Fruit fly (Drosophila melanogaster): ENCODE data around the gene Imp.
A peak's percentile ranks its signal among the peaks of the same experiment; 100 is the strongest.

Imp gene

DNA sequence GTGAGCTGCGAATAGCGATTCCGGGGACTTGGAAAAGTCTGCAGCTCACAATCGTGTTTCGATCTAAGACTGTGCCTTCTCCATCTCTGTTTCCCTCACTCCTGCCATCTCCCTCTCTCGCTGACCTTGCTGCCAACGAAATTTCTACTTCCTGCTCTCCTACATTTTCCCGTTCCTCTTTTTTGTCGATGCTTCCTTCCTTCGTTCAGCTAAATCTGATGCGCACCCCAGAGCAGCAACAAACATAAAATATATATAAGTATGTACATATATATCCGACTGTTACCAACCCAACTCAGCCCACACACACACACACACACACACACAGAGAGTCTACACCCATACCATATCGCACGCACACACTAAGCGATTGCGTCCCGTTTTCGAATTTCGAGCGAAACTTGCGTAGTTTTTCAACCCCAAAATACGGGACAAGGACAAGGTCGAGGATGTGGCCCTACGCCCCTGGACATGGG is at the start of gene Imp:
Gene Imp (minus strand): TSS at position 51 of the 476 bp plus-strand sequence.
- no peak for TF ChIP-seq noc (tag; optimal IDR thresholded peaks at IDR 0.05)

DNA sequence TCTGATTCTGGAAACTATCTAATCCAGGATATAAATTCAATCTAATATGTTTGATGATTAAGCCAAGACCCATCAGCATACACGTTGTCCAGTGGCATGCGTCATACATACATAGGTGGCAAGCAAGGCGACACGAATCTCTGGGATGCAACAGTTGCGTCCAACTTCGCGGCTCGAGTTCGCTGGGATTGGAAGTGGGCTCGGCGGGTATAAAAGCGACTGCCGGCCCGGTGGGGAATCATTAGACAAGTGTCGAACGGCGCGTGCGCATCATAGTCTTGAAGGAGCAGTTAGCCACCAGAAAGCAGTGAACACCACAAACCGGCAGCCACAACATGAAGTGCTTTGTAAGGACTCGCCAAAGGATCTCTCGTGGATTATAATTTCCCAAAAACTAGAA is 45.0 kb upstream of the Imp start, which contains the start of gene CG2157:
Gene CG2157 (plus strand): TSS at position 240 of the 400 bp plus-strand sequence.
- no peak for TF ChIP-seq noc (tag; optimal IDR thresholded peaks at IDR 0.05)

- TF ChIP-seq noc (tag; optimal IDR thresholded peaks at IDR 0.05): no peak
Measured at dm6 chrX:10867692-10868091, 43.6 kb upstream of the Imp start.

dm6 chrX:10865580-10866331 is 41.7 kb upstream of the Imp start:
- TF ChIP-seq noc (tag; optimal IDR thresholded peaks at IDR 0.05): no peak

- TF ChIP-seq noc (tag; optimal IDR thresholded peaks at IDR 0.05): no peak
Measured at dm6 chrX:10857853-10858252, 33.8 kb upstream of the Imp start.

- TF ChIP-seq noc (tag; optimal IDR thresholded peaks at IDR 0.05): no peak
Measured at dm6 chrX:10857376-10857775, 33.3 kb upstream of the Imp start, which contains the start of the genes sofe and CG2186. Gene sofe, minus strand, starts transcription at chrX:10857413. Gene CG2186, plus strand, starts transcription at chrX:10857655.

DNA sequence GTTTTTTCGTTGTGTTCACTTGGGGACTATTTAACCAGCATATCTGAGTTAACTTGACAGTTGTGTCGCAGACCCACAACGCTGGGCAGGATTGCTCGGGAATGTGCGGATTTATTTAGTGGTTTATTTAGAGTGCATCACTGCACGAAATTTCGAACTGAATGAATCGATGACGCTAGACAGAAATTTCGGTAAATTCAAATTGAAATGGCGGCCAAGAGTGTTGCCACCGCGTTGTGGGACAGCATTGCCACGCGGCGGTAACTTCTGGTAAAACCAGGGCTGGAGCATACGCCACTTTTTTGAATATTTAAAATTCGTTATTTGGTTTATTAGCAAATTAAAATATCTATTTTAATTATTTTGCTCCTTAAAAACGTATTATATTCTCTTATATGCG is 30.6 kb upstream of the Imp start, which contains the start of gene feo:
Gene feo (minus strand): TSS at position 184 of the 400 bp plus-strand sequence.
- no peak for TF ChIP-seq noc (tag; optimal IDR thresholded peaks at IDR 0.05)

- TF ChIP-seq noc (tag; optimal IDR thresholded peaks at IDR 0.05): no peak
Measured at dm6 chrX:10848565-10848964, 24.5 kb upstream of the Imp start, which contains the start of gene CG2202. Gene CG2202, plus strand, starts transcription at chrX:10848757.

dm6 chrX:10847447-10847846 is 23.4 kb upstream of the Imp start:
- no peak for TF ChIP-seq noc (tag; optimal IDR thresholded peaks at IDR 0.05)

dm6 chrX:10847436-10847446 is 23.2 kb upstream of the Imp start, which contains the start of gene Pgls:
Gene Pgls, plus strand, starts transcription at chrX:10847438.
- no peak for TF ChIP-seq noc (tag; optimal IDR thresholded peaks at IDR 0.05)

DNA sequence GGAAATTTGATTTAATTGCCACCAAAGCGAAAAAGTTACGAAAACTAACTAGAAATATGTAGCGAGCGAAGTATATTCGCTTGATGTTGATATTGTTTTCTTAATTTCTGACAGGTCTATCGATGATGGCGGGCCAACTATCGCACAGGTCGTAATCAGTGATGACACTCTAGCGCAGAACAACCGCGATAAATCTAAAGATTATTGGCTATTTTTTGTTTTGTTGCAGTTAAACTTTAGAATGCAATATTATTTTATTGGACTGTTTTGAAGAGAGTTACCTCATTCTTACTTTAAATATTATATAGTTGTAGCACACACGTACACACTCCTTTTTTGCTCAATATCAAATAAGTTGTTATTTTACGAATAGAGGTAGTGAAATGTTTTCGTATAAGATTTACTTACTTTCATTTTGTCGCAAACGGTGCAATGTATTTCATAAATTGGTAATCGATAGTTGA is 22.9 kb upstream of the Imp start, which contains the start of gene sbr:
Gene sbr (minus strand): TSS at position 121 of the 464 bp plus-strand sequence.
- no peak for TF ChIP-seq noc (tag; optimal IDR thresholded peaks at IDR 0.05)

DNA sequence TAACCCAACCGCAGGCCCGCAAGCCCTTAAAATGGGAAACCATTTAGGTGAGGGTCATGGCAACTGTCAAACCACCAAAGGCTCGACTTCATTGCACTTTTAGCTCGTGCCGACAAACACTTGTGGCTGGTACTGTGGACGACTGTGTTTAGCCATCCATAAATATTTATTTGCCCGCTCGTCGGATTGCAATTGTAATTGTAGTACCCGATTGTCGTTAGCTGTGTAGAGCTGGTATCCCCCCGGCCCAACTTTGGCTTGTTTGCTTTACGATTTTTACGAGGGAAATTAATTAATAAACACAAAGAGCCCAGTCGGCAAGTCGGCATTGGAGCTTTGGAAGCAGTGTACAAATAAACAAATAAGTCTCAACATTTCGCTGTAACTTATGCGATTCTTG is 21.2 kb upstream of the Imp start:
- TF ChIP-seq noc (tag; optimal IDR thresholded peaks at IDR 0.05): no peak

dm6 chrX:10844807-10845206 is 20.7 kb upstream of the Imp start, which contains the start of gene CG32669:
Gene CG32669, minus strand, starts transcription at chrX:10845081.
- TF ChIP-seq noc (tag; optimal IDR thresholded peaks at IDR 0.05): no peak

DNA sequence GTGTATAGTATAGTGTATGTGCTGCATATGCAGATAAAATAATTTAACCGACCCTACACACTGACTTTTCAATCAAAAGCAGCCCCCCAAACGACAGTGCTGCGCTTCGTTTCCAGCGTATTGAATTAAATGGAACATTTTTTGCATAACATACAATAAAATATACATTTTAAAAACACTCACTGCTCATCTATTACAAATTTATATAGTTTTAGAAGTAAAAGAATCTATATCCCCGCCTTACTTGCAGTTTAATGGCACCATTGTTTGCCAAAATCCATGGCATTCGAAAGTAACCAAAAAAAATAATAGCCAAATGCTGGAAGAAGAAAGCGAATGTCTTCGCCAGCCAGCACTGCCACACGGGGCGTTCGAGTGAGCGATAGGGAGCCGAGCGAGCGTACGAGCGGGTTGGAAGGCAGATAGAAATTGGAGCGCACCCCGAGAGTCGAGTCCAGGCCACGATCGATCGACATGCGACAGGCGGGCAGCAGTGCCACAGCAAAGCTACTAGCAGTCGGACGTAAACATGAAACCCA is 17.7 kb upstream of the Imp start, which contains the start of gene CG15209:
Gene CG15209 (plus strand): TSS at position 489 of the 539 bp plus-strand sequence.
- TF ChIP-seq noc (tag; optimal IDR thresholded peaks at IDR 0.05): peak; percentile 25

DNA sequence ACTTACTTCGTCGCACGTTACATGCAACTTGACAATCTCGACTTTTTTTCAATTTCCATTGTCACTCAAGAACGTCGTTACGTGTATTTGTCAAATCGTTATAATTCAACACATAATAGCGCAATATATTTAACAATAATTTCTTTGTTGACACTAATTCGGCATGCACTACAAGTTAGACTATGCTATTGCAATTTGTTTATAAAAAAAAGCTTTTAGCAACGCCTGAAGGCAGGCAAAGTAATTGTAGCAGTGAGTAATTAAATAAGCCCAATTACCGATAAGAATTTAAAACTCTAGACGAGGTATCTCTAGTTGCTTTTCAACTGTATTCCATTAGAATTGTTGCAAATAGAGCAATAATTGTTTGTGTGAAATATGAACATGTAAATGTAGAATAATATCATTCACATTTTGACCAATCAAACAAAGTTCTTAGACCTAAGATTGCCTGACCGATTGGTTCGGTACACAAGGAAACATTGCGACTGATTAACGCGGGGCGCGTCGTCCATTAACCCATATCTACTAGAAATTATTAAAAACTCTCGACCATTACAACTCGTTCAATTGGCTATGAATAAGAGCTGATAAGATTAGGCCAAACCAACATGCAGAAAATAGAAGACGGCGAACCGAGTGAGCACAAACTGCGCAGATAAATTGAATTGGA is 17.0 kb upstream of the Imp start:
- peak; percentile 14 for TF ChIP-seq noc (tag; optimal IDR thresholded peaks at IDR 0.05)

DNA sequence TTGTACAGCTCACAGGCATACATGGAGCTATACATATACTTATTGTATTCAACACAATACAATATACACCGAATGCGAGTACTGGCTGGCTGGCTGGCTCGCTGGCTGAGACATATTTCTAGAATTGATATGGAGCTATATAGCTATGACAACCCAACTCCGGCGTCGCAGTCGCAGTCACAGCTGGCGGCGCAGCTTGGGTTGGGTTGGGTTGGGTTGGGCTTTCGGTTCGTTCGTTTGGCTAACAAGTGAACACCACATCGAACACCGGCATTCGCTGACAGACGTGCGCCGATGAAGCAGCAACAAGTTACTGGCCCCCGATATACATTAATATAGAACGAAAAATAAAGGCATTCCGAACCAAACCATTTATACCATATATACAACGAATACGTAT is 14.9 kb upstream of the Imp start, which contains the start of gene CG15210:
Gene CG15210 (plus strand): TSS at position 269 of the 400 bp plus-strand sequence.
- no peak for TF ChIP-seq noc (tag; optimal IDR thresholded peaks at IDR 0.05)

dm6 chrX:10835631-10836030 is 11.6 kb upstream of the Imp start:
- no peak for TF ChIP-seq noc (tag; optimal IDR thresholded peaks at IDR 0.05)
